Worm (Caenorhabditis elegans): Measurements from ENCODE around the gene ZC15.5.
"Not testable (repeated sequence)": the region's sequence is repeated elsewhere in the genome, so short reads cannot be mapped to it uniquely, and the experiment has no call there.

ZC15.5 gene

DNA sequence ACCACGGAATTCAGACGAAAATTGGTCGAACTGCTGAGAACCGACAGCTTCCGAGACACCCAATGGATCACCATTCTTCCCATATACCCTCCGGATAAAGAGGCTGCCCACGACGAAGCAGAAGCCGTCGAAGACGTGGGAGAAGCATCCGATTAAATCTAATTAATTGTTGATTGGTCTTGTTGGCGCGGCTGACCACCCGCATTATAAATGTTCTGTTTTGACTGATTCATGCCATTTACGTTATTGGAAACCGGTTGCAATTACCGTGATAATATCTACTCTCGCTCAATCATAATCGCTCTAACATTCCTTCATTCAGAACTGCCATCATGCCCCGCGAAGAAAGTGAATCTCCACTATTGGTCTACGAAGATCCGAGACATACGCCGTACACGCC, 5.5 kb downstream of the ZC15.5 start, which contains the start of gene ZC15.3:
TSS of gene ZC15.3 (plus strand) at position 301 of the 400 bp plus-strand sequence.
- not testable (repeated sequence) for TF ChIP-seq xbp-1 (tag; optimal IDR thresholded peaks at IDR 0.05); ceh-8 (GFP tag; optimal IDR thresholded peaks at IDR 0.05); lir-3 (tag; optimal IDR thresholded peaks at IDR 0.05; ENCODE audit: poor library complexity)

DNA sequence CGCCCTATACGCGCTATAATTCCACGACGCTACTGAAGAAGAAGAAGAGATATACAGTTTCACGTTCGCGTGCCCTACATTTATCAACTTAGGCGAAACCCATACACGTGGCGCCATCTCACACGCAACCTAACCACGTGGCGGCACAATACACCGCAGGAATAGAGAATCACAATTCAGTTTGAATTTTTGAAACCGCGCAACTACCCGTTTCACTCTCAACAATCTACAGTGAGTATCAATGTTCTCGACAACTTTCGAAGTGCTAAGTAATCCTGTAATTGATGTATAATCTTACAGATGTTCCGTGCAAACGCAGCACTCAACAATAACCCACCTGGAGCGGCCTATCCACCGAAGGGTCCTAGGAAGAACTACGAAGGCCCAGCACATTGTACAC, 8.1 kb downstream of the ZC15.5 start, which contains the start of gene ZC15.1:
TSS of gene ZC15.1 (plus strand) at position 301 of the 400 bp plus-strand sequence.
- TF ChIP-seq lsy-2 (tag; optimal IDR thresholded peaks at IDR 0.05) = no peak
- TF ChIP-seq nhr-84 (tag; optimal IDR thresholded peaks at IDR 0.05) = no peak
- TF ChIP-seq ces-1 (GFP tag; optimal IDR thresholded peaks at IDR 0.05) = no peak
- no peak for TF ChIP-seq unc-86 (tag; optimal IDR thresholded peaks at IDR 0.05)
- no peak for TF ChIP-seq sup-37 (GFP tag; optimal IDR thresholded peaks at IDR 0.05)
- no peak for TF ChIP-seq snpc-4 (tag; optimal IDR thresholded peaks at IDR 0.05)
- no peak for TF ChIP-seq zip-4 (GFP tag; optimal IDR thresholded peaks at IDR 0.05)
- no peak for TF ChIP-seq blmp-1 (tag; optimal IDR thresholded peaks at IDR 0.05)
- TF ChIP-seq unc-30 (tag; optimal IDR thresholded peaks at IDR 0.05) = no peak
- TF ChIP-seq C34B4.2 (tag; optimal IDR thresholded peaks at IDR 0.05) = no peak
- TF ChIP-seq dsc-1 (tag; optimal IDR thresholded peaks at IDR 0.05) = no peak
- TF ChIP-seq xbp-1 (tag; optimal IDR thresholded peaks at IDR 0.05) = no peak
- TF ChIP-seq irx-1 (tag; optimal IDR thresholded peaks at IDR 0.05) = no peak
- TF ChIP-seq ceh-82 (tag; optimal IDR thresholded peaks at IDR 0.05) = no peak
- TF ChIP-seq Y116A8C.19 (tag; optimal IDR thresholded peaks at IDR 0.05; ENCODE audit: borderline replicate concordance) = no peak
- no peak for TF ChIP-seq nhr-71 (tag; optimal IDR thresholded peaks at IDR 0.05)
- no peak for TF ChIP-seq lin-39 (tag; optimal IDR thresholded peaks at IDR 0.05)
- TF ChIP-seq pax-3 (tag; optimal IDR thresholded peaks at IDR 0.05) = no peak
- TF ChIP-seq F16B12.6 (tag; optimal IDR thresholded peaks at IDR 0.05) = no peak
- TF ChIP-seq nhr-28 (tag; optimal IDR thresholded peaks at IDR 0.05) = no peak

DNA sequence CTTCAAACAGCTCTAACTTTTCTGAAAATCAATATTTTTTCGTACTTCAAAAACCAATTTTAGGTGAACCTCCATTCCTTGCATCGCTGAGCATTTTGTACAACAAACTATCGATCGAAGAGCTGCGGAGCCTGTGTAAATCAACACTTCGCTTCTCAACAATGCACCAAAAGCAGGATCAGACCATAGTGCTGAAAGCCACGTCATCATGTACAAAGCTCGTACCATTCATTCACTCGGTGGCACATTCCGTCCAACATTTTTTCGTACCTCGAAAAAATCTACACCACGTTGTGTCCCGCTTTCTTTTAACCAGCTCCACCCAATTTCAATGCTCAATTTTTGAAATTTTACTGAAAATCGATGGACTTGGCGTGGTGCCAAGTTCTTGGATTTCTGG, 12.8 kb downstream of the ZC15.5 start, which contains the start of gene ZC15.10:
TSS of gene ZC15.10 (plus strand) at position 162 of the 400 bp plus-strand sequence.
- TF ChIP-seq mef-2 (tag; optimal IDR thresholded peaks at IDR 0.05) (no peak), fkh-8 (tag; optimal IDR thresholded peaks at IDR 0.05) (no peak), unc-130 (tag; optimal IDR thresholded peaks at IDR 0.05) (no peak), nhr-84 (tag; optimal IDR thresholded peaks at IDR 0.05) (no peak), blmp-1 (tag; optimal IDR thresholded peaks at IDR 0.05) (no peak), ztf-4 (tag; optimal IDR thresholded peaks at IDR 0.05) (no peak), hlh-4 (tag; optimal IDR thresholded peaks at IDR 0.05) (no peak), nhr-19 (GFP tag; conservative IDR thresholded peaks at IDR 0.05) (no peak), C34B4.2 (tag; optimal IDR thresholded peaks at IDR 0.05) (no peak), mep-1 (tag; optimal IDR thresholded peaks at IDR 0.05) (no peak), aha-1 (tag; optimal IDR thresholded peaks at IDR 0.05) (no peak), jun-1 (tag; optimal IDR thresholded peaks at IDR 0.05) (no peak), C16A3.4 (tag; optimal IDR thresholded peaks at IDR 0.05) (no peak), nhr-77 (tag; optimal IDR thresholded peaks at IDR 0.05) (no peak), swsn-7 (tag; optimal IDR thresholded peaks at IDR 0.05) (no peak)

DNA sequence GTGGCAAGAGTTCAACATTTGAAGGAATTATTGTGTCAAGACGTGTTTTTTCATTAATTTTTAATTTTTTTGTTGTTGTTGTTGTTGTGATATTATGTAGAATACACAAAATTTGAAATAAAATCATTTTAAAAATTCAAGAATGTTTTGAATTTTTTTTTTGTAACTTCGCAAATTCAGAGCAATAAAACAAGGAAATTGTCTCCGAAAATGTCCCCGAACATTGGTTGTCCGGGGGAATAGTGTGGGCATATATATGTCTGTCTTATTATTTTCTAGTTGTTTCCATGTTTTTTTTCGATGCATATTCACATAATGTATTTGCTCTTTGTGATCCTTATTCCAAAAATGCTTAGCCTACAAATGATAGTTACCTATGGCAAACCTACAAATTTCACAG, 13.8 kb downstream of the ZC15.5 start, which contains the start of gene clec-262:
TSS of gene clec-262 (plus strand) at position 301 of the 400 bp plus-strand sequence.
- no peak for TF ChIP-seq lin-39 (tag; optimal IDR thresholded peaks at IDR 0.05)
- TF ChIP-seq ztf-4 (tag; optimal IDR thresholded peaks at IDR 0.05) = no peak
- TF ChIP-seq nhr-47 (tag; optimal IDR thresholded peaks at IDR 0.05) = no peak
- TF ChIP-seq C16A3.4 (tag; optimal IDR thresholded peaks at IDR 0.05) = no peak
- TF ChIP-seq lin-15B (tag; optimal IDR thresholded peaks at IDR 0.05) = no peak
- no peak for TF ChIP-seq efl-1 (optimal IDR thresholded peaks at IDR 0.05)
- TF ChIP-seq efl-1 (GFP tag; optimal IDR thresholded peaks at IDR 0.05 in 1 of 2) = no peak
- no peak for TF ChIP-seq elt-2 (tag; optimal IDR thresholded peaks at IDR 0.05)
- no peak for TF ChIP-seq fkh-8 (tag; optimal IDR thresholded peaks at IDR 0.05)
- no peak for TF ChIP-seq egl-27 (tag; optimal IDR thresholded peaks at IDR 0.05)
- no peak for TF ChIP-seq ceh-88 (GFP tag; IDR thresholded peaks at IDR 0.05)

All from whole organism, L1 larva.